Fruit fly (Drosophila melanogaster): ENCODE data around the gene Cp15.
A peak's percentile ranks its signal among the peaks of the same experiment; 100 is the strongest.

DNA sequence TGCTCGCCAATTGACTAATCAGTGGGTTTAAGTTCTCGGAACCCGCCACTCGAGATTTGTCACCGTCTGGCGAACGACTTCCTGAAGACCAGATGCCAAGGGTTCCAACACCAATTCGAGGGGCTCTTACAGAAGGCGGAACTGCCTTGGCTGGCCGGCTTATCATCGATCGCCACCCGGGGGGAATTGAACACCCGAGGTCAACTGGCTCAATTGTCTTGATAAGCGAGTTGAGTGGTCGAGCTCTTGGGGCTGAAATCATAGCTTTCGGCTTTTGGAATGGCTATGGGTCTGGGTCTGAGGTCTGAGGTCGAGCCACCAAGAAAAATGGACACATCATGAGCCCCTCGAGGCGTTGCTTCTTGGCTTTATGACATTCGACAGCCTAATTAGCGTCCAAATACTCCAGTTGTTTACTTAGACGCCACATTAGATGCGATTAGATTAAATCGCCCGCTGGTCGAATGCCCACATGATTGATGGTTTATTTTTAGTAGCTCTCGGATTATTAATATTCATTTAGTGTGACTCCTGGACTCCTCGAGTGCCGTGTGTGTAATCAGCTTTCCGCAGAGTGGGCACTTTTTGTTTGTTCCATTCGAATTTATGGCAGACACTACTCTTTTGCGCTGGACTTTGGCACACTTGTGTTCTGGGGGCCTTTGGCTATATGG lies 29.7 kb upstream of the Cp15 start:
- TF ChIP-seq CG6276 (GFP tag; optimal IDR thresholded peaks at IDR 0.05) (peak; percentile 0), Lpt (GFP tag; optimal IDR thresholded peaks at IDR 0.05) (no peak), CG8632 (GFP tag; optimal IDR thresholded peaks at IDR 0.05) (no peak), CG15336 (GFP tag; IDR thresholded peaks at IDR 0.05) (no peak), CG31627 (GFP tag; optimal IDR thresholded peaks at IDR 0.05) (no peak), CG10631 (GFP tag; optimal IDR thresholded peaks at IDR 0.05) (no peak), ss (GFP tag; optimal IDR thresholded peaks at IDR 0.05) (no peak), Hr38 (GFP tag; optimal IDR thresholded peaks at IDR 0.05) (no peak), CG11902 (GFP tag; optimal IDR thresholded peaks at IDR 0.05) (no peak), esn (GFP tag; optimal IDR thresholded peaks at IDR 0.05) (no peak)
